Worm (Caenorhabditis elegans) whole organism, L3 larva: ENCODE measurements around the gene che-11.

ENCODE experiments used
- R02D3.7 ChIP-seq: fragments of 150-350 bp; optimal IDR thresholded peaks from 2 replicates; lab custom pipeline; 2014; ENCODE audit warnings: missing biosample characterization, missing genetic modification characterization
- ZK546.5 ChIP-seq: sonication (generic microtip); optimal IDR thresholded peaks from 2 replicates; lab custom pipeline; 2017; ENCODE audit warnings: missing biosample characterization, missing genetic modification characterization
- ama-1 ChIP-seq: fragments of 150-350 bp; optimal IDR thresholded peaks from 2 replicates; lab custom pipeline; 2018
- ceh-28 ChIP-seq: fragments of 150-350 bp; optimal IDR thresholded peaks from 2 replicates; lab custom pipeline; 2014; ENCODE audit warnings: missing biosample characterization, missing genetic modification reagents, missing genetic modification characterization
- ceh-82 ChIP-seq: fragments of 150-350 bp; optimal IDR thresholded peaks from 2 replicates; lab custom pipeline; 2014; ENCODE audit warnings: missing biosample characterization, missing genetic modification characterization
- ceh-9 ChIP-seq: sonication (generic microtip); optimal IDR thresholded peaks from 2 replicates; lab custom pipeline; 2018; ENCODE audit warnings: missing biosample characterization, missing genetic modification characterization
- daf-12 ChIP-seq: fragments of 150-350 bp; optimal IDR thresholded peaks from 2 replicates; lab custom pipeline; 2014; ENCODE audit warnings: missing biosample characterization, missing genetic modification reagents, missing genetic modification characterization
- egl-5 ChIP-seq: fragments of 150-350 bp; optimal IDR thresholded peaks from 2 replicates; lab custom pipeline; 2017; ENCODE audit warnings: missing biosample characterization, missing genetic modification reagents, missing genetic modification characterization, inconsistent platforms
- elt-1 ChIP-seq: fragments of 150-350 bp; optimal IDR thresholded peaks from 2 replicates; lab custom pipeline; 2014; ENCODE audit warnings: missing biosample characterization, missing genetic modification characterization
- elt-2 ChIP-seq: sonication (generic microtip); optimal IDR thresholded peaks from 2 replicates; lab custom pipeline; 2016; ENCODE audit warnings: missing genetic modification reagents, mild to moderate bottlenecking, missing genetic modification characterization, missing compliant biosample characterization
- eor-1 ChIP-seq, 2 experiments: fragments of 150-350 bp; optimal IDR thresholded peaks; 2 replicates each; lab custom pipeline; 2014 to 2018; ENCODE audit warnings: missing biosample characterization in 2 of 2, missing genetic modification characterization in 2 of 2
- fkh-10 ChIP-seq: sonication (generic microtip); optimal IDR thresholded peaks from 2 replicates; lab custom pipeline; 2017; ENCODE audit warnings: missing biosample characterization, missing genetic modification reagents, missing genetic modification characterization
- fkh-2 ChIP-seq: fragments of 150-350 bp; optimal IDR thresholded peaks from 2 replicates; lab custom pipeline; 2014; ENCODE audit warnings: missing biosample characterization, missing genetic modification reagents, missing genetic modification characterization
- fos-1 ChIP-seq: fragments of 150-350 bp; optimal IDR thresholded peaks from 2 replicates; lab custom pipeline; 2014; ENCODE audit warnings: missing biosample characterization, missing genetic modification characterization
- hmg-11 ChIP-seq: sonication (generic microtip); optimal IDR thresholded peaks from 2 replicates; lab custom pipeline; 2016; ENCODE audit warnings: missing genetic modification characterization, missing compliant biosample characterization
- jun-1 ChIP-seq: fragments of 150-350 bp; optimal IDR thresholded peaks from 2 replicates; lab custom pipeline; 2014; ENCODE audit warnings: missing biosample characterization, missing genetic modification reagents, missing genetic modification characterization
- lin-15B ChIP-seq: fragments of 150-350 bp; optimal IDR thresholded peaks from 2 replicates; lab custom pipeline; 2014; ENCODE audit warnings: missing biosample characterization, missing genetic modification characterization
- lin-39 ChIP-seq: fragments of 150-350 bp; optimal IDR thresholded peaks from 2 replicates; lab custom pipeline; 2018; ENCODE audit warnings: missing biosample characterization, missing genetic modification reagents, missing genetic modification characterization
- lsy-12 ChIP-seq: sonication (generic microtip); optimal IDR thresholded peaks from 2 replicates; lab custom pipeline; 2016; ENCODE audit warnings: mild to moderate bottlenecking, missing genetic modification characterization, missing compliant biosample characterization
- mdl-1 ChIP-seq: fragments of 150-350 bp; optimal IDR thresholded peaks from 2 replicates; lab custom pipeline; 2014; ENCODE audit warnings: missing biosample characterization, missing genetic modification characterization
- mml-1 ChIP-seq: fragments of 150-350 bp; sonication (generic microtip); optimal IDR thresholded peaks from 3 replicates; lab custom pipeline; 2014; ENCODE audit warnings: missing biosample characterization, missing genetic modification characterization
- nfya-1 ChIP-seq: sonication (generic microtip); optimal IDR thresholded peaks from 2 replicates; lab custom pipeline; 2017; ENCODE audit warnings: missing genetic modification characterization, mild to moderate bottlenecking, missing compliant biosample characterization, antibody characterized with exemption, moderate library complexity; ENCODE audit not compliant: insufficient read depth
- nhr-11 ChIP-seq: fragments of 150-350 bp; optimal IDR thresholded peaks from 2 replicates; lab custom pipeline; 2014; ENCODE audit warnings: missing biosample characterization, missing genetic modification characterization
- nhr-12 ChIP-seq: fragments of 150-350 bp; optimal IDR thresholded peaks from 2 replicates; lab custom pipeline; 2014; ENCODE audit warnings: missing biosample characterization, missing genetic modification characterization
- nhr-23 ChIP-seq: fragments of 150-350 bp; optimal IDR thresholded peaks from 2 replicates; lab custom pipeline; 2014; ENCODE audit warnings: missing biosample characterization, missing genetic modification reagents, missing genetic modification characterization
- nhr-25 ChIP-seq: sonication (generic microtip); optimal IDR thresholded peaks from 2 replicates; lab custom pipeline; 2017; ENCODE audit warnings: missing biosample characterization, missing genetic modification characterization
- nhr-28 ChIP-seq: fragments of 150-350 bp; optimal IDR thresholded peaks from 2 replicates; lab custom pipeline; 2014; ENCODE audit warnings: missing biosample characterization, missing genetic modification characterization
- nhr-43 ChIP-seq: sonication (generic microtip); optimal IDR thresholded peaks from 2 replicates; lab custom pipeline; 2016; ENCODE audit warnings: mild to moderate bottlenecking, missing genetic modification characterization, missing compliant biosample characterization; ENCODE audit not compliant: poor library complexity, severe bottlenecking
- nhr-67 ChIP-seq: fragments of 150-350 bp; optimal IDR thresholded peaks from 2 replicates; lab custom pipeline; 2014; ENCODE audit warnings: missing biosample characterization, missing genetic modification characterization
- nhr-76 ChIP-seq: fragments of 150-350 bp; sonication (generic microtip); optimal IDR thresholded peaks from 5 replicates; lab custom pipeline; 2014; ENCODE audit warnings: missing biosample characterization, missing genetic modification characterization
- nhr-77 ChIP-seq: fragments of 150-350 bp; optimal IDR thresholded peaks from 2 replicates; lab custom pipeline; 2014; ENCODE audit warnings: missing biosample characterization, missing genetic modification characterization
- pha-4 ChIP-seq: fragments of 150-350 bp; optimal IDR thresholded peaks from 2 replicates; lab custom pipeline; 2014; ENCODE audit warnings: missing biosample characterization, missing genetic modification reagents, missing genetic modification characterization
- pqm-1 ChIP-seq: fragments of 150-350 bp; optimal IDR thresholded peaks from 2 replicates; lab custom pipeline; 2017; ENCODE audit warnings: missing biosample characterization, missing genetic modification characterization, inconsistent platforms
- sea-2 ChIP-seq: fragments of 150-350 bp; sonication (generic microtip); optimal IDR thresholded peaks from 4 replicates; lab custom pipeline; 2014; ENCODE audit warnings: missing biosample characterization, missing genetic modification reagents, missing genetic modification characterization
- skn-1 ChIP-seq: fragments of 150-350 bp; optimal IDR thresholded peaks from 2 replicates; lab custom pipeline; 2014; ENCODE audit warnings: missing biosample characterization, missing genetic modification characterization
- snpc-4 ChIP-seq: fragments of 150-350 bp; optimal IDR thresholded peaks from 2 replicates; lab custom pipeline; 2014; ENCODE audit warnings: missing biosample characterization, missing genetic modification characterization
- unc-39 ChIP-seq: sonication (generic microtip); optimal IDR thresholded peaks from 4 replicates; lab custom pipeline; 2017; ENCODE audit warnings: missing biosample characterization, missing genetic modification characterization
- unc-62 ChIP-seq: fragments of 150-350 bp; sonication (generic microtip); optimal IDR thresholded peaks from 4 replicates; lab custom pipeline; 2014; ENCODE audit warnings: missing biosample characterization, missing genetic modification reagents, missing genetic modification characterization
- zag-1 ChIP-seq: fragments of 150-350 bp; optimal IDR thresholded peaks from 2 replicates; lab custom pipeline; 2014; ENCODE audit warnings: missing biosample characterization, missing genetic modification characterization
- ztf-11 ChIP-seq: fragments of 150-350 bp; optimal IDR thresholded peaks from 2 replicates; lab custom pipeline; 2014; ENCODE audit warnings: missing biosample characterization, missing genetic modification characterization
- ztf-4 ChIP-seq: fragments of 150-350 bp; optimal IDR thresholded peaks from 2 replicates; lab custom pipeline; 2014; ENCODE audit warnings: missing biosample characterization, missing genetic modification characterization

Gene che-11

DNA sequence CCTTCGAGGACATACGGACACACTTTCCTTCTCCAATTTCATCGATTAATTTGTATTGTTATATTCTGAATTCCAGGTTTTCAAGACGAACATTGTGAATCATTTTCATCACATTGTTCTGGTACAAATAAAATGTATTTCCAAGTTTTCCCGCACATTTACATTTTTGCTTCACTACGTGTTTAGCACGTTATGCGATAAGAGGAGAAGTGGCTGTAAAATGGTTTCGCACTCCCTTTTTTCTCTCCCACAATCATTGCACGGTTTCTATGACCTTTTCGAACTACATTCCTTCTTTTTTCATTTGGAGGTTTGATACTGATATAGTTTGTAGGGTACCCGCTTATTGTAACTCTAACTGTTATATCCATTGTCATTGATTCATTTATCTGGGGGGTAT, 36.8 kb downstream of the che-11 start:
- TF ChIP-seq elt-2 (tag; lab: Kevin White, UChicago), result peak; percentile 57
- no peak for TF ChIP-seq ZK546.5 (tag; lab: Kevin White, UChicago)
- TF ChIP-seq skn-1 (tag; lab: Kevin White, UChicago), result no peak
- peak; percentile 45 for TF ChIP-seq pqm-1 (tag; lab: Kevin White, UChicago)
- no peak for TF ChIP-seq nhr-23 (tag; lab: Kevin White, UChicago)

DNA sequence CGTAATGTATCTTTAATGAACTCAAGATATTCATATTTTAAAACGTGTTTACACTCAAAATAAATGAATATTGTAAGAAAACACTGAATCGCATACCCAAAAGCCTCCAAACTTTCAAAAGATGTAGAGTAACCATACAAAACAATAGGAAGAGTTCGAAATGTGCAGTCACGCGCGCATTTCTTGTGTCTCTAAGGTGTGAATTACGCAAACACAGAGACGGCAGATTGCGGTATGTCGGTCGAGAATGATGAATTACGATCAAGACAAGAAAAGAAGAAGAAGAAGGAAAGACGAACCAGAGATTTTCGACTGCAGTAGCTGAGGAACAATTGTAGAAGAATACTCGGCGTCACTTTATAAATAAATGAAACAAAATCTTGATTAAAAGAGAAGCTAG, 39.1 kb downstream of the che-11 start, which contains the start of gene lhpp-1:
Gene lhpp-1, minus strand, starts transcription at position 354 of the 400 bp plus-strand sequence.
- TF ChIP-seq nhr-28 (no peak), hmg-11 (tag; lab: Kevin White, UChicago) (no peak), nhr-23 (tag; lab: Kevin White, UChicago) (peak; percentile 49), pha-4 (tag; lab: Kevin White, UChicago) (peak; percentile 53), nhr-25 (tag; lab: Kevin White, UChicago) (peak; percentile 2)

DNA sequence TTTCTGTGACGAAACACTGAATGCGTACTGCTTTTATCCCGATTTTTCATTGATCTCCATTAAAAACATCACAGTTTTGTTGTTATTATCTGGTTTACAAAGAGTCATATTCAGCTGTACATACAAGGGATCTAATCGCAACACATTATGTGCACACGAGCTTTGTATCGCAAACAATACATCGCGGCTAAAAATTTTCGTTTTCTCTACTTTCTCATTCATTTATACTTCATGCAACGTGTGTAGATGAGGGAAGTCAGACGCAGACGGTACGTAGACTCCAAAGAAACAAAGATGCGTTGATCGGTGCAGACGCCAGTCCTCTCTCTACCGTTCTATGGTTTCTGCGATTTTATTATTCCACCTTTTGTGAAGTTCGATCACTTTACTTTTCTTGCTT, 43.7 kb downstream of the che-11 start, which contains the start of gene nhr-136:
Gene nhr-136, plus strand, starts transcription at position 301 of the 400 bp plus-strand sequence.
- TF ChIP-seq nhr-43 (tag; lab: Kevin White, UChicago) (no peak), nhr-67 (no peak), mml-1 (tag; lab: Kevin White, UChicago) (no peak), elt-1 (tag; lab: Kevin White, UChicago) (no peak), R02D3.7 (tag; lab: Kevin White, UChicago) (no peak)

DNA sequence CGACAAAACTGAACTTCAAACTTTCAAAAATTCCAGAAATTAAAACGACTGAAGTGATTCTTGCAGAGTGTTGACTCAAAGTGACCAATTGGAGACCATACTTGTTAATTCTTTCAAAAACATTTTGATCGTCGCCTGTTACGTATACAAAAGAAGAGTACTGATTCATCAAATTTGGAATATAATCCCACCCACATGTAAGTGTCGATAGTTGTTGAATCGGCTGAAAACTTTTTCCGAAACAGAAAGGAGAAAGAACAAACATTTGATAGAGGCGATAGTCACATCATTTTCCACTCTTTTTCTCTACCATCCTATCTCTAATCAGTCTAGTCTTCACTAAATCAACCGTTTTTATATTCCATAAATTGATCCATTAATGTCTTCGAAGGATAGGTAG, 46.6 kb downstream of the che-11 start, which contains the start of gene nhr-153:
Gene nhr-153, plus strand, starts transcription at position 301 of the 400 bp plus-strand sequence.
- TF ChIP-seq elt-2 (tag; lab: Kevin White, UChicago) (peak; percentile 17), eor-1 (tag; optimal IDR thresholded peaks at IDR 0.05; lab: Kevin White, UChicago) (no peak), pqm-1 (tag; lab: Kevin White, UChicago) (peak; percentile 34)

DNA sequence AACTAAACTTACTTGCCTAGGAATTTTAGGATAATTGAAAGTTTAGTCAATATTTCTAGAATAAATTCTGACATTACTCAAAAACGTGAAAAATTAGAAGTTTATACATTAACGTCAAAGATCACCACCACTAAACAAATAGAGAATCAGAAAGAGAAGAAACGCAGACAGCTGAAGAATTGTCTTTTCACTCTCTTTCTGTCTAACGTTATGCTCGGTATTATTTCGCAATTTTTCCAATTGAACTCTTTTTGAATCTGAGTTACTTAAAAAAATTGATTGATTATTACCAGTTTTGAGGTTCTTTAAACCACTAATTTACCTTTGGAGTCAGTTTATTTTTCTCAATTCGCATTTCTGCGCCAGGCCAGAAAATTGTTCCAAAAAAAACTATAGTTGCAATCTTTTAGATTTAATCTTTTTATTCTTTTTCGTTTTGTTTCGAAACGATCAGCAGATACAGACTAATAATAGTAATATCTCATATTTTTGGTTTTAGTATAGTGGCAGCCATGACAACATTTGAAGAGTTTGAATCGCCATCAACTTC, 49.6 kb downstream of the che-11 start, which contains the start of gene nhr-154:
Gene nhr-154, plus strand, starts transcription at position 500 of the 550 bp plus-strand sequence.
- TF ChIP-seq mml-1 (tag; lab: Kevin White, UChicago), result no peak
- no peak for TF ChIP-seq ceh-82 (tag; lab: Kevin White, UChicago)
- TF ChIP-seq egl-5 (tag; lab: Kevin White, UChicago), result no peak
- TF ChIP-seq unc-39 (tag; lab: Kevin White, UChicago), result no peak
- TF ChIP-seq skn-1 (tag; lab: Kevin White, UChicago), result no peak
- TF ChIP-seq ztf-11 (tag; lab: Kevin White, UChicago), result no peak
- no peak for TF ChIP-seq ztf-4 (tag; lab: Kevin White, UChicago)
- no peak for TF ChIP-seq nfya-1 (tag; lab: Kevin White, UChicago)
- no peak for TF ChIP-seq ceh-9
- peak; percentile 23 for TF ChIP-seq elt-2 (tag; lab: Kevin White, UChicago)
- TF ChIP-seq ama-1 (lab: Kevin White, UChicago), result no peak
- TF ChIP-seq nhr-77 (tag; lab: Kevin White, UChicago), result no peak
- peak; percentile 25 for TF ChIP-seq hmg-11 (tag; lab: Kevin White, UChicago)
- TF ChIP-seq fos-1 (tag; lab: Kevin White, UChicago), result no peak
- TF ChIP-seq fkh-10 (GFP tag; lab: Kevin White, UChicago), result no peak
- no peak for TF ChIP-seq eor-1 (tag; optimal IDR thresholded peaks at IDR 0.05; lab: Kevin White, UChicago)
- TF ChIP-seq nhr-28, result no peak
- no peak for TF ChIP-seq zag-1 (tag; lab: Kevin White, UChicago)
- peak; percentile 42 for TF ChIP-seq ceh-28 (tag; lab: Kevin White, UChicago)
- TF ChIP-seq ZK546.5 (tag; lab: Kevin White, UChicago), result no peak
- TF ChIP-seq sea-2 (GFP tag; lab: Kevin White, UChicago), result no peak
- TF ChIP-seq pha-4 (tag; lab: Kevin White, UChicago), result peak; percentile 75
- TF ChIP-seq nhr-11 (tag; lab: Kevin White, UChicago), result no peak
- TF ChIP-seq nhr-23 (tag; lab: Kevin White, UChicago), result no peak
- TF ChIP-seq jun-1 (tag; lab: Kevin White, UChicago), result no peak
- TF ChIP-seq elt-1 (tag; lab: Kevin White, UChicago), result no peak
- no peak for TF ChIP-seq nhr-12 (tag; lab: Kevin White, UChicago)
- no peak for TF ChIP-seq lin-15B (tag; lab: Kevin White, UChicago)
- TF ChIP-seq mdl-1, result no peak
- TF ChIP-seq nhr-76 (tag; lab: Kevin White, UChicago), result no peak
- TF ChIP-seq nhr-25 (tag; lab: Kevin White, UChicago), result no peak
- TF ChIP-seq nhr-43 (tag; lab: Kevin White, UChicago), result no peak
- TF ChIP-seq lin-39 (tag; lab: Kevin White, UChicago), result no peak
- peak; percentile 32 for TF ChIP-seq snpc-4
- no peak for TF ChIP-seq daf-12
- TF ChIP-seq pqm-1 (tag; lab: Kevin White, UChicago), result peak; percentile 25
- TF ChIP-seq unc-62, result no peak
- TF ChIP-seq lsy-12, result no peak
- TF ChIP-seq fkh-2, result no peak
